Worm (Caenorhabditis elegans) whole organism, L1 larva: Measurements from ENCODE around the gene sre-37.

Experiments used
- ces-1 ChIP-seq: fragments of 150-350 bp; optimal IDR thresholded peaks from 2 replicates; lab custom pipeline; 2014; ENCODE audit warnings: missing biosample characterization, missing genetic modification reagents, missing genetic modification characterization
- mdl-1 ChIP-seq, 2 experiments: fragments of 150-350 bp; optimal IDR thresholded peaks; 2 replicates each; lab custom pipeline; 2014 to 2017; ENCODE audit warnings: missing biosample characterization in 2 of 2, missing genetic modification characterization in 2 of 2, inconsistent platforms in 1 of 2
- nhr-11 ChIP-seq: fragments of 150-350 bp; optimal IDR thresholded peaks from 2 replicates; lab custom pipeline; 2014; ENCODE audit warnings: missing biosample characterization, missing genetic modification characterization
- nhr-237 ChIP-seq: fragments of 150-350 bp; optimal IDR thresholded peaks from 2 replicates; lab custom pipeline; 2014; ENCODE audit warnings: missing biosample characterization, missing genetic modification characterization
- nhr-77 ChIP-seq: fragments of 150-350 bp; optimal IDR thresholded peaks from 2 replicates; lab custom pipeline; 2014; ENCODE audit warnings: missing biosample characterization, missing genetic modification characterization
- skn-1 ChIP-seq: fragments of 150-350 bp; optimal IDR thresholded peaks from 2 replicates; lab custom pipeline; 2014; ENCODE audit warnings: missing biosample characterization, missing genetic modification characterization
- unc-130 ChIP-seq: fragments of 150-350 bp; optimal IDR thresholded peaks from 2 replicates; lab custom pipeline; 2017; ENCODE audit warnings: missing biosample characterization, missing genetic modification characterization, inconsistent platforms

- TF ChIP-seq nhr-237 (tag; lab: Kevin White, UChicago) = no peak
- no peak for TF ChIP-seq unc-130 (tag; lab: Kevin White, UChicago)
- TF ChIP-seq mdl-1 (tag; optimal IDR thresholded peaks at IDR 0.05; lab: Kevin White, UChicago) = no peak
- no peak for TF ChIP-seq nhr-77 (tag; lab: Kevin White, UChicago)
- TF ChIP-seq ces-1 = no peak
- TF ChIP-seq skn-1 = no peak
- TF ChIP-seq nhr-11 (tag; lab: Kevin White, UChicago) = no peak
Observed at ce11 chrII:12488810-12489209, 23.2 kb downstream of the sre-37 start.
